Worm (Caenorhabditis elegans) whole organism, early embryonic: ENCODE data around the gene Y69A2AR.47.

Source experiments
- F13C5.2 ChIP-seq: sonication (generic microtip); optimal IDR thresholded peaks from 2 replicates; lab custom pipeline; 2017; ENCODE audit warnings: mild to moderate bottlenecking, missing genetic modification characterization, inconsistent platforms, missing compliant biosample characterization
- aly-1 ChIP-seq: sonication (generic microtip); optimal IDR thresholded peaks from 2 replicates; lab custom pipeline; 2016; ENCODE audit warnings: missing genetic modification characterization, missing compliant biosample characterization
- ama-1 ChIP-seq: fragments of 150-350 bp; optimal IDR thresholded peaks from 2 replicates; lab custom pipeline; 2014
- ets-7 ChIP-seq: sonication (generic microtip); optimal IDR thresholded peaks from 2 replicates; lab custom pipeline; 2016; ENCODE audit warnings: missing genotype, missing genetic modification characterization, missing compliant biosample characterization
- flt-1 ChIP-seq: fragments of 200-800 bp; sonication (Bioruptor generic); IDR thresholded peaks from 2 replicates; pipeline ENCODE4 v1.3.6; 2022; ENCODE audit warnings: missing genetic modification characterization, missing compliant biosample characterization
- hmbx-1 ChIP-seq: sonication (generic microtip); optimal IDR thresholded peaks from 2 replicates; lab custom pipeline; 2016; ENCODE audit warnings: mild to moderate bottlenecking, missing genetic modification characterization, missing compliant biosample characterization
- hmg-4 ChIP-seq: fragments of 200-800 bp; sonication (Bioruptor generic); optimal IDR thresholded peaks from 2 replicates; lab custom pipeline; 2018; ENCODE audit warnings: mild to moderate bottlenecking, missing genetic modification characterization, missing compliant biosample characterization
- hnd-1 ChIP-seq: sonication (generic microtip); optimal IDR thresholded peaks from 2 replicates; lab custom pipeline; 2016; ENCODE audit warnings: missing genetic modification characterization, missing compliant biosample characterization
- tbx-11 ChIP-seq: fragments of 200-800 bp; sonication (Bioruptor generic); IDR thresholded peaks from 2 replicates; pipeline ENCODE4 v1.3.6; 2022; ENCODE audit warnings: missing genetic modification characterization, missing compliant biosample characterization

DNA sequence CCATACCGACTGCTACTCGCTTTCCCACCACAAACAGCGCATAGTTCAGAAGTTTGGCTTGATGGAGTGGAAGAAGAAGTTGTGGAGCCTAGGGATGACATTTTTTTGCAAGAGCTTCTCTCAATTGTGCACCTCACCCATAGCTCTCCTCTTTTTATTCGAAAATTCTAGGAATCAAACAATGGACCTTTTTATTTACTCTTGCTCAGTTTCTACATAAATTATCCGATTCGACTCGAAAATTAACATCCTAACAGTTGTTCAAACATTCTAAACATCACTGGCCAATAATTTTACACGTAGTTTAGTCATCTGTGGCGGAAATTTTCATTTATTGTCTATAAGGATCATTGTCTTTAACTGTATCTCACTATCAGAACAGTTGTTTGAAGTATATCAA, 16.0 kb upstream of the Y69A2AR.47 start, which contains the start of gene nhr-242:
- no peak for TF ChIP-seq ets-7 (tag; lab: Kevin White, UChicago)
- no peak for TF ChIP-seq F13C5.2 (tag; lab: Kevin White, UChicago)
- TF ChIP-seq hmg-4, result no peak
- TF ChIP-seq aly-1 (tag; lab: Kevin White, UChicago), result no peak
- TF ChIP-seq hnd-1 (tag; lab: Kevin White, UChicago), result no peak
- TF ChIP-seq flt-1 (GFP tag; lab: Robert Waterston, UW), result no peak
- no peak for TF ChIP-seq ama-1 (lab: Kevin White, UChicago)
- TF ChIP-seq hmbx-1 (tag; lab: Kevin White, UChicago), result no peak
- TF ChIP-seq tbx-11 (GFP tag; lab: Robert Waterston, UW), result no peak
